Worm (Caenorhabditis elegans): ENCODE results near the gene Y39F10A.1.

DNA sequence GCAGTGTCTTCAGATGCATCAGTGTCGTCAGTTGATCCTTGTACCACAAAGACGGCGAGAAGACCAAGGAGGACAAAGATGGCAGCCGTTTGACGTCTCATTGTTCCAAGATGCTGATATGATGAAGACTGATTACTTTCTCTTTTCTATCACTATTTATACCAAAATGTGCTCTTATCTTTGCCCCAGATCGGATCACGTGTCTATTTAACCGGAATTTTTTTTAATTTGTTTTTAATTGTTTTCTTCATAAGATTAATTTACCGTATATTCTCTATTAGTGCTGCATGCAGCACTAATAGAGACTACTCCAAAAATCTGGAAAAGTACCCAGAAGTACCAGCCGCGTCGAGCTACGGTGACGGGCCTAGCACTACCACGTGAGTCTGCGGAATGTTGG is 39.6 kb downstream of the Y39F10A.1 start, which contains the start of gene msrp-3:
- TF ChIP-seq nhr-76 (tag; optimal IDR thresholded peaks at IDR 0.05) (no peak), pha-4 (tag; optimal IDR thresholded peaks at IDR 0.05) (no peak), drap-1 (GFP tag; optimal IDR thresholded peaks at IDR 0.05) (no peak), nhr-28 (tag; optimal IDR thresholded peaks at IDR 0.05) (no peak), lin-13 (tag; optimal IDR thresholded peaks at IDR 0.05) (no peak), nhr-237 (tag; optimal IDR thresholded peaks at IDR 0.05) (no peak), unc-39 (tag; optimal IDR thresholded peaks at IDR 0.05) (no peak), tbx-8 (GFP tag; optimal IDR thresholded peaks at IDR 0.05) (no peak), ces-1 (GFP tag; optimal IDR thresholded peaks at IDR 0.05) (no peak), hlh-1 (tag; optimal IDR thresholded peaks at IDR 0.05) (no peak), blmp-1 (tag; optimal IDR thresholded peaks at IDR 0.05) (no peak), snpc-4 (tag; optimal IDR thresholded peaks at IDR 0.05) (no peak)

Measured in whole organism, mixed stage, embryonic.